Worm (Caenorhabditis elegans) whole organism, L4 larva: ENCODE data around the gene F39F10.2.
A peak's percentile ranks its signal among the peaks of the same experiment; 100 is the strongest.
"Not testable (repeated sequence)": the region's sequence is repeated elsewhere in the genome, so short reads cannot be mapped to it uniquely, and the experiment has no call there.

Source experiments
- D1046.2 ChIP-seq: fragments of 200-800 bp; sonication (Bioruptor generic); IDR thresholded peaks from 2 replicates; pipeline ENCODE4 v1.3.6; 2022; ENCODE audit warnings: missing genetic modification characterization, missing compliant biosample characterization
- F26F4.8 ChIP-seq: fragments of 200-800 bp; sonication (Bioruptor generic); conservative IDR thresholded peaks from 2 replicates; pipeline ENCODE4 v1.3.6; 2022; ENCODE audit warnings: missing genetic modification characterization, missing compliant biosample characterization
- Y5F2A.4 ChIP-seq: fragments of 200-800 bp; sonication (Bioruptor generic); optimal IDR thresholded peaks from 2 replicates; lab custom pipeline; 2018; ENCODE audit warnings: mild to moderate bottlenecking, missing genetic modification characterization, missing compliant biosample characterization
- duxl-1 ChIP-seq: sonication (generic microtip); optimal IDR thresholded peaks from 2 replicates; lab custom pipeline; 2016; ENCODE audit warnings: mild to moderate bottlenecking, missing genetic modification characterization, moderate library complexity, missing compliant biosample characterization; ENCODE audit not compliant: poor library complexity
- egl-43 ChIP-seq: fragments of 200-800 bp; sonication (Bioruptor generic); IDR thresholded peaks from 2 replicates; pipeline ENCODE4 v1.3.6; 2022; ENCODE audit warnings: missing genetic modification reagents, missing genetic modification characterization, missing compliant biosample characterization
- fkh-10 ChIP-seq: fragments of 150-350 bp; optimal IDR thresholded peaks from 2 replicates; lab custom pipeline; 2014; ENCODE audit warnings: missing biosample characterization, missing genetic modification reagents, missing genetic modification characterization
- mdl-1 ChIP-seq, 2 experiments: fragments of 150-350 bp in 1 of 2; sonication (generic microtip) in 1 of 2; optimal IDR thresholded peaks; 2 replicates each; lab custom pipeline; 2014 to 2017; ENCODE audit warnings: missing biosample characterization in 2 of 2, missing genetic modification characterization in 2 of 2
- tag-97 ChIP-seq: fragments of 200-800 bp; sonication (Bioruptor generic); IDR thresholded peaks from 2 replicates; pipeline ENCODE4 v1.3.6; 2022; ENCODE audit warnings: missing genetic modification characterization, missing compliant biosample characterization
- zag-1 ChIP-seq: fragments of 150-350 bp; optimal IDR thresholded peaks from 2 replicates; lab custom pipeline; 2014; ENCODE audit warnings: missing biosample characterization, missing genetic modification characterization

ce11 chrX:16932339-16932738 is 37.7 kb downstream of the F39F10.2 start:
- TF ChIP-seq F26F4.8 (GFP tag; lab: Robert Waterston, UW); duxl-1 (tag; lab: Kevin White, UChicago); zag-1 (tag; lab: Kevin White, UChicago); egl-43; mdl-1 (tag; optimal IDR thresholded peaks at IDR 0.05; lab: Kevin White, UChicago); fkh-10 (GFP tag; lab: Kevin White, UChicago); Y5F2A.4: not testable (repeated sequence)
- peak; percentile 80; the same call in 1 of the 2 replicates for TF ChIP-seq tag-97
- TF ChIP-seq D1046.2 = peak; percentile 80
